Fruit fly (Drosophila melanogaster): ENCODE results near the gene CG4360.

The CG4360 gene

DNA sequence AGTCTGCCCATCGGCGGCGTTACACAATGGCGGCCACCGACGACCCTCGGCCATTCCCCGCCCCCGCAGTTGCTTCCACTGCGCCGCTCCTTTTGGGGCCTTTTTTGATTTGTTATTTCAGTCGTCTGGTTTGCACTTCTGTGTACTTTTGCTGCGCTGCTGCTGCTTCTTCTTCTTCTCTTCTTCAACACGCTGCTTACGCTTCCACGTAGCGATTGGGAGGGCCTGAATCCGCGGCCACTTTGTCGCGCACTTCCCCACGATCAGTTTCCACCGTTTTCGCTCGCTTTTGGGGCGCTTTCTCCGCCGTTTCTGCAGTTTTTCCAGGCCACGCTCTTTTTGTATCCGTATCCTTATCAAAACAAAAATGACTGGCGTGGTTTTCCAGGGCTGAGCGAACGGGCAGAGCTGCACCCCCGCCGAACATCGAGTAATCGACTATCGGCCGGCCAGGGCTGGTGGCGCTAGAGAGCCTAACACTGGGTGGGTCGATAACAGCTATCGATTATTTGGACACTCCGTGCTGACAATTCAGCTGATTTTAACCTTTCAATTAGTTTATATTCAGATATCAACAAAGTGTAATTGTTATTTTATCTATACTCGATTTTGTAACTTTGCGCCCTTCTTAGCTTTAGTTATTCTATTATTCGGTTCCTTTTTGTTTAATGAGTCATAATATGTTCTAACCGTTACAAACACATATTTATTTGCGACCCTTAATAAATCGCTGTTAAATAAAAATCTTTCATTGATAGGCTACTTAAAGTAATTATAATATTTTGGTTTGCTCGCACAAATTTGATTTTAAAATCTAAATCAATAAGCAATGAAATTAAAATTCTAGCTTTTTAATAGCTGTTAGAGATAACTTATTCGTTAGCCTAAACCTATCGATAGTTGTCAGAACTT, at the start of gene CG4360, which contains the start of gene Sirt2 (continued):
- TF ChIP-seq Dp (GFP tag; optimal IDR thresholded peaks at IDR 0.05) (peak; percentile 33), Hey (tag; optimal IDR thresholded peaks at IDR 0.05) (no peak), CG3995 (GFP tag; optimal IDR thresholded peaks at IDR 0.05) (peak; percentile 5), sima (GFP tag; optimal IDR thresholded peaks at IDR 0.05) (no peak), hbn (GFP tag; IDR thresholded peaks at IDR 0.05; ENCODE audit: partially characterized antibody) (peak; percentile 59), CG3163 (GFP tag; optimal IDR thresholded peaks at IDR 0.05) (peak; percentile 28), zen2 (GFP tag; IDR thresholded peaks at IDR 0.05; ENCODE audit: partially characterized antibody) (peak; percentile 58), wdn (GFP tag; IDR thresholded peaks at IDR 0.05) (no peak), CG15269 (tag; optimal IDR thresholded peaks at IDR 0.05) (no peak), CG8281 (tag; optimal IDR thresholded peaks at IDR 0.05) (no peak), insv (GFP tag; optimal IDR thresholded peaks at IDR 0.05) (no peak), cato (GFP tag; optimal IDR thresholded peaks at IDR 0.05; ENCODE audit: borderline replicate concordance) (no peak), sr (GFP tag; IDR thresholded peaks at IDR 0.05) (0 out of 3 replicates have a peak, but pooled peaks have one; percentile 30), CG15011 (GFP tag; optimal IDR thresholded peaks at IDR 0.05) (no peak), ap (GFP tag; IDR thresholded peaks at IDR 0.05) (no peak), Gug (GFP tag; IDR thresholded peaks at IDR 0.05) (peak; percentile 66; the same call in 3 of the 4 replicates), CG12659 (GFP tag; optimal IDR thresholded peaks at IDR 0.05) (peak; percentile 72), CG10462 (GFP tag; optimal IDR thresholded peaks at IDR 0.05) (no peak), CG43689 (GFP tag; IDR thresholded peaks at IDR 0.05) (no peak), Awh (GFP tag; IDR thresholded peaks at IDR 0.05) (no peak), Hmr (GFP tag; optimal IDR thresholded peaks at IDR 0.05) (peak; percentile 54), CG17328 (GFP tag; IDR thresholded peaks at IDR 0.05) (no peak), HmgD (GFP tag; optimal IDR thresholded peaks at IDR 0.05) (peak; percentile 91), CG12769 (tag; optimal IDR thresholded peaks at IDR 0.05) (no peak), trh (GFP tag; optimal IDR thresholded peaks at IDR 0.05) (no peak), CG15514 (GFP tag; optimal IDR thresholded peaks at IDR 0.05) (peak; percentile 77), Lpt (GFP tag; optimal IDR thresholded peaks at IDR 0.05) (no peak), vvl (GFP tag; IDR thresholded peaks at IDR 0.05) (peak; percentile 59), pum (GFP tag; optimal IDR thresholded peaks at IDR 0.05) (peak; percentile 58), Max (GFP tag; optimal IDR thresholded peaks at IDR 0.05) (peak; percentile 76), lilli (GFP tag; optimal IDR thresholded peaks at IDR 0.05) (peak; percentile 63), Nf-YB (GFP tag; optimal IDR thresholded peaks at IDR 0.05) (no peak), HHEX (GFP tag; optimal IDR thresholded peaks at IDR 0.05) (no peak), CG6683 (GFP tag; optimal IDR thresholded peaks at IDR 0.05) (no peak), Bteb2 (GFP tag; optimal IDR thresholded peaks at IDR 0.05) (no peak), emc (GFP tag; optimal IDR thresholded peaks at IDR 0.05) (peak; percentile 26), slbo (GFP tag; IDR thresholded peaks at IDR 0.05) (peak; percentile 76), h (optimal IDR thresholded peaks at IDR 0.05) (no peak), CG17359 (tag; optimal IDR thresholded peaks at IDR 0.05) (peak; percentile 36), Side (GFP tag; optimal IDR thresholded peaks at IDR 0.05) (peak; percentile 60), fd102C (GFP tag; optimal IDR thresholded peaks at IDR 0.05) (no peak), CG2875 (GFP tag; optimal IDR thresholded peaks at IDR 0.05) (no peak), Dad (GFP tag; optimal IDR thresholded peaks at IDR 0.05) (peak; percentile 21), shn (GFP tag; optimal IDR thresholded peaks at IDR 0.05) (peak; percentile 47), Optix (GFP tag; IDR thresholded peaks at IDR 0.05) (0 out of 3 replicates have a peak, but pooled peaks have one; percentile 39), nmo (GFP tag; optimal IDR thresholded peaks at IDR 0.05) (peak; percentile 70), Poxn (GFP tag; IDR thresholded peaks at IDR 0.05) (no peak), ab (GFP tag; optimal IDR thresholded peaks at IDR 0.05) (no peak), NFAT (GFP tag; IDR thresholded peaks at IDR 0.05) (peak; percentile 36; the same call in 1 of the 2 replicates)

All from whole organism, embryonic.